Worm (Caenorhabditis elegans): ENCODE data around the gene ZK180.8.

DNA sequence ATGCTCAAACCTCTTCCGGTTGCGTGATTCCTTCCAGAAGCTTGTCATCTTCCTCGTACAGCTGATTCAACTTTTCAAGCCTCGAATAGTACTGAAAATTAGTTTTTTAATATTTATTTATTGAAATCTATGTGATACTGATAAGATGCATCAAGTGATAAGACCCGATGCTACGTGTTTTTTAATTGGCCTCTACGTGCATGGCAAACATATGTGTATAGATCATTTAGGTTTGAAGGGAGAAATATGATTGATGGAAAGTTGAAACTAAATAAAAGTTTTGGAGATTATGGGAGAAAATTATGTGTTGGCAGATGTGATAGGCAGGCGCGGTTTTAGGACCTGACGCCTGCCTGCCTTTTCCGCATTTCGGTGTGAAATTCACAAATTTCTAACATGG, 32.7 kb upstream of the ZK180.8 start:
- TF ChIP-seq ztf-29 (GFP tag; IDR thresholded peaks at IDR 0.05) (no peak), ztf-23 (GFP tag; IDR thresholded peaks at IDR 0.05) (no peak), klf-2 (GFP tag; conservative IDR thresholded peaks at IDR 0.05) (no peak), cog-1 (tag; optimal IDR thresholded peaks at IDR 0.05) (no peak), flt-1 (GFP tag; IDR thresholded peaks at IDR 0.05) (no peak), med-1 (GFP tag; optimal IDR thresholded peaks at IDR 0.05; ENCODE audit: insufficient read depth) (no peak)
